Worm (Caenorhabditis elegans): ENCODE results near the gene rab-33.

Gene rab-33

DNA sequence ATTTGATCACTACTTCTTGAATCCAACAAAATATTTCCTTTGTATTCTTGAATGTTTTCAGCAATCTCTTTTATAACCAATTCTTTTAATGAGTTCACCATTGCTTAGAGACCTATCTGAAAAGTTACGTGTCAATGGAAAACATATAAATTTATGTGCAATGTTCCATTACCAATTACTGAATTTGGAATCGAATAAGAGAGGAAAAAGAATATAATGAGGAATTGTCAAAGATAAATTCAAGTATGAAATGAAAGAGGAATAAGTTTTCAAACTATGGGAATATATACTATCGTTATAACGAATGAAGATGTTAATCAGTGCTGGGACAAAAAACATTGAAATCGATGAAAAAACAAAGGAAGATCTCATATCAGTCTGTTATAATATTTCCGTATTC, 52.6 kb downstream of the rab-33 start, which contains the start of gene H04D03.4:
H04D03.4 (minus strand) TSS at position 101 of the 400 bp plus-strand sequence.
- TF ChIP-seq ztf-25 (GFP tag; IDR thresholded peaks at IDR 0.05) (no peak), ceh-91 (GFP tag; IDR thresholded peaks at IDR 0.05) (no peak), ceh-100 (GFP tag; IDR thresholded peaks at IDR 0.05) (no peak), lir-1 (GFP tag; conservative IDR thresholded peaks at IDR 0.05) (no peak), lsy-27 (tag; optimal IDR thresholded peaks at IDR 0.05; ENCODE audit: borderline replicate concordance, insufficient read depth) (no peak), ztf-3 (GFP tag; optimal IDR thresholded peaks at IDR 0.05) (no peak), C06A6.2 (GFP tag; conservative IDR thresholded peaks at IDR 0.05) (no peak), ama-1 (optimal IDR thresholded peaks at IDR 0.05) (no peak), ama-1 (GFP tag; optimal IDR thresholded peaks at IDR 0.05) (no peak), nhr-120 (GFP tag; IDR thresholded peaks at IDR 0.05) (no peak), F57C9.4 (tag; optimal IDR thresholded peaks at IDR 0.05) (no peak), ceh-58 (GFP tag; IDR thresholded peaks at IDR 0.05) (no peak), gei-17 (GFP tag; optimal IDR thresholded peaks at IDR 0.05) (no peak), somi-1 (GFP tag; optimal IDR thresholded peaks at IDR 0.05) (no peak), ztf-22 (GFP tag; optimal IDR thresholded peaks at IDR 0.05) (no peak), hlh-12 (tag; optimal IDR thresholded peaks at IDR 0.05) (no peak), die-1 (tag; optimal IDR thresholded peaks at IDR 0.05) (no peak), let-607 (tag; optimal IDR thresholded peaks at IDR 0.05) (no peak), B0019.2 (GFP tag; conservative IDR thresholded peaks at IDR 0.05) (no peak), ceh-27 (GFP tag; optimal IDR thresholded peaks at IDR 0.05) (no peak), chd-7 (tag; optimal IDR thresholded peaks at IDR 0.05) (no peak)
